Worm (Caenorhabditis elegans): ENCODE results near the gene srbc-82.

ce11 chrV:16282147-16282546 is 18.2 kb upstream of the srbc-82 start, which contains the start of gene F28G4.2:
- TF ChIP-seq him-1 (tag; optimal IDR thresholded peaks at IDR 0.05) (no peak), W03F9.2 (tag; optimal IDR thresholded peaks at IDR 0.05) (no peak), dao-5 (tag; optimal IDR thresholded peaks at IDR 0.05) (no peak)

All from whole organism, L4/young adult.